Fruit fly (Drosophila melanogaster) whole organism: ENCODE measurements around the gene CG18088.

Experiments used
- CG8478 ChIP-seq: fragments of >200 bp; optimal IDR thresholded peaks from 2 replicates; lab custom pipeline; 2018; ENCODE audit warnings: inconsistent platforms
- Dll ChIP-seq: fragments of >200 bp; optimal IDR thresholded peaks from 2 replicates; lab custom pipeline; 2017
- EcR ChIP-seq, 2 experiments: fragments of >200 bp; optimal IDR thresholded peaks; 2 replicates each; lab custom pipeline; 2017; ENCODE audit warnings: missing biosample characterization in 2 of 2, missing genetic modification characterization in 2 of 2, missing genetic modification reagents in 2 of 2
- pan ChIP-seq: fragments of >200 bp; optimal IDR thresholded peaks from 2 replicates; lab custom pipeline; 2017
- psq ChIP-seq: fragments of >200 bp; optimal IDR thresholded peaks from 2 replicates; lab custom pipeline; 2017
- usp ChIP-seq: fragments of >200 bp; optimal IDR thresholded peaks from 2 replicates; lab custom pipeline; 2017; ENCODE audit warnings: missing biosample characterization, missing genetic modification characterization, mixed read lengths

dm6 chr2L:8962254-8962653, 5.1 kb upstream of the CG18088 start, which contains the start of the genes CG9525 and CG32985:
- TF ChIP-seq usp: no peak
- TF ChIP-seq psq (lab: Kevin White, UChicago): no peak
- no peak for TF ChIP-seq pan (lab: Kevin White, UChicago)
- TF ChIP-seq Dll (lab: Kevin White, UChicago): no peak
- TF ChIP-seq EcR (GFP tag; optimal IDR thresholded peaks at IDR 0.05; lab: Kevin White, UChicago): no peak
- TF ChIP-seq CG8478 (lab: Kevin White, UChicago): no peak
